Fruit fly (Drosophila melanogaster): ENCODE results near the gene Ubc4.
A peak's percentile ranks its signal among the peaks of the same experiment; 100 is the strongest.

Gene Ubc4

dm6 chr3L:9678994-9679393, 19.1 kb upstream of the Ubc4 start, which contains the start of the genes fry and CG16717:
fry (minus strand) TSS chr3L:9679103.
CG16717 (plus strand) TSS chr3L:9679201.
- TF ChIP-seq kay (GFP tag; ENCODE audit: borderline replicate concordance) = no peak
- peak; percentile 60 for TF ChIP-seq tj (GFP tag; optimal IDR thresholded peaks at IDR 0.05)
- TF ChIP-seq CG11617 (GFP tag; optimal IDR thresholded peaks at IDR 0.05) = no peak
- no peak for TF ChIP-seq CG1620 (GFP tag; optimal IDR thresholded peaks at IDR 0.05)
- peak; percentile 32 for TF ChIP-seq cic (GFP tag; optimal IDR thresholded peaks at IDR 0.05)
- TF ChIP-seq pad (GFP tag; optimal IDR thresholded peaks at IDR 0.05) = no peak
- peak; percentile 27 for TF ChIP-seq bab1 (GFP tag; optimal IDR thresholded peaks at IDR 0.05)
- no peak for TF ChIP-seq CG5204 (GFP tag; optimal IDR thresholded peaks at IDR 0.05)
- TF ChIP-seq Hr96 (GFP tag; optimal IDR thresholded peaks at IDR 0.05) = no peak

dm6 chr3L:9680968-9681367, 17.2 kb upstream of the Ubc4 start, which contains the start of gene alphaTub67C:
alphaTub67C (plus strand) TSS chr3L:9681268.
- TF ChIP-seq ovo (GFP tag; optimal IDR thresholded peaks at IDR 0.05) (peak; percentile 37), CG12768 (GFP tag; optimal IDR thresholded peaks at IDR 0.05) (no peak), pad (GFP tag; optimal IDR thresholded peaks at IDR 0.05) (peak; percentile 88)

- no peak for TF ChIP-seq kay (GFP tag; ENCODE audit: borderline replicate concordance)
- no peak for TF ChIP-seq bab1 (GFP tag; optimal IDR thresholded peaks at IDR 0.05)
These were observed 13.3 kb upstream of the Ubc4 start, which contains the start of gene CG16719 for dm6 chr3L:9684871-9685270. CG16719 (plus strand) TSS chr3L:9685171.

dm6 chr3L:9687536-9687935, 10.6 kb upstream of the Ubc4 start:
- peak; percentile 86 for TF ChIP-seq kay (GFP tag; ENCODE audit: borderline replicate concordance)
- no peak for TF ChIP-seq CG14711 (tag; optimal IDR thresholded peaks at IDR 0.05)
- TF ChIP-seq cic (GFP tag; optimal IDR thresholded peaks at IDR 0.05) = peak; percentile 24

- TF ChIP-seq kay (GFP tag; ENCODE audit: borderline replicate concordance) = peak; percentile 97
- TF ChIP-seq CG5204 (GFP tag; optimal IDR thresholded peaks at IDR 0.05) = no peak
These were observed 9.5 kb upstream of the Ubc4 start for dm6 chr3L:9688674-9689073.

- TF ChIP-seq CG7045 (GFP tag; optimal IDR thresholded peaks at IDR 0.05) (no peak), CG12768 (GFP tag; optimal IDR thresholded peaks at IDR 0.05) (peak; percentile 49), CG33017 (tag; optimal IDR thresholded peaks at IDR 0.05) (no peak), pad (GFP tag; optimal IDR thresholded peaks at IDR 0.05) (no peak), CG7101 (tag; optimal IDR thresholded peaks at IDR 0.05) (no peak), cic (GFP tag; optimal IDR thresholded peaks at IDR 0.05) (peak; percentile 70), Mnt (GFP tag; optimal IDR thresholded peaks at IDR 0.05) (peak; percentile 67), tj (GFP tag; optimal IDR thresholded peaks at IDR 0.05) (peak; percentile 52), CG14711 (tag; optimal IDR thresholded peaks at IDR 0.05) (peak; percentile 2)
These were observed 8.3 kb upstream of the Ubc4 start for dm6 chr3L:9689809-9690208.

dm6 chr3L:9690798-9691475, 7.2 kb upstream of the Ubc4 start:
- TF ChIP-seq CG7045 (GFP tag; optimal IDR thresholded peaks at IDR 0.05) (no peak), bab1 (GFP tag; optimal IDR thresholded peaks at IDR 0.05) (peak; percentile 48), cnc (optimal IDR thresholded peaks at IDR 0.05) (no peak), CG11617 (GFP tag; optimal IDR thresholded peaks at IDR 0.05) (peak; percentile 57), kay (GFP tag; ENCODE audit: borderline replicate concordance) (peak; percentile 83), pad (GFP tag; optimal IDR thresholded peaks at IDR 0.05) (peak; percentile 6), CG7101 (tag; optimal IDR thresholded peaks at IDR 0.05) (peak; percentile 68), CG1620 (GFP tag; optimal IDR thresholded peaks at IDR 0.05) (no peak), ovo (GFP tag; optimal IDR thresholded peaks at IDR 0.05) (no peak), cic (GFP tag; optimal IDR thresholded peaks at IDR 0.05) (no peak), CG12768 (GFP tag; optimal IDR thresholded peaks at IDR 0.05) (no peak), Mnt (GFP tag; optimal IDR thresholded peaks at IDR 0.05) (peak; percentile 37), toe (GFP tag; optimal IDR thresholded peaks at IDR 0.05) (peak; percentile 17), Crg-1 (GFP tag; optimal IDR thresholded peaks at IDR 0.05) (no peak), Clk (GFP tag; optimal IDR thresholded peaks at IDR 0.05) (no peak), CG5204 (GFP tag; optimal IDR thresholded peaks at IDR 0.05) (peak; percentile 56), CG14711 (tag; optimal IDR thresholded peaks at IDR 0.05) (peak; percentile 65), Hr96 (GFP tag; optimal IDR thresholded peaks at IDR 0.05) (peak; percentile 53), CG33017 (tag; optimal IDR thresholded peaks at IDR 0.05) (peak; percentile 77), tj (GFP tag; optimal IDR thresholded peaks at IDR 0.05) (no peak)

- TF ChIP-seq Mnt (GFP tag; optimal IDR thresholded peaks at IDR 0.05) = peak; percentile 8
- TF ChIP-seq Hr96 (GFP tag; optimal IDR thresholded peaks at IDR 0.05) = peak; percentile 8
- no peak for TF ChIP-seq CG1620 (GFP tag; optimal IDR thresholded peaks at IDR 0.05)
- TF ChIP-seq CG12768 (GFP tag; optimal IDR thresholded peaks at IDR 0.05) = peak; percentile 57
- TF ChIP-seq cic (GFP tag; optimal IDR thresholded peaks at IDR 0.05) = peak; percentile 73
These were observed 6.7 kb upstream of the Ubc4 start for dm6 chr3L:9691476-9691826.

Data from whole organism, adult.